Worm (Caenorhabditis elegans): ENCODE measurements around the gene abts-4.
A peak's percentile ranks its signal among the peaks of the same experiment; 100 is the strongest.

The abts-4 gene

ce11 chrX:6807137-6807861 is 45.8 kb upstream of the abts-4 start:
- no peak for TF ChIP-seq F16B12.6 (tag; optimal IDR thresholded peaks at IDR 0.05)
- peak; percentile 70 for TF ChIP-seq nhr-20 (tag; optimal IDR thresholded peaks at IDR 0.05)
- peak; percentile 34 for TF ChIP-seq lin-14 (GFP tag; optimal IDR thresholded peaks at IDR 0.05)
- TF ChIP-seq nhr-85 (tag), result peak; percentile 40
- peak; percentile 23 for TF ChIP-seq irx-1 (tag; optimal IDR thresholded peaks at IDR 0.05)
- TF ChIP-seq nhr-90 (tag; optimal IDR thresholded peaks at IDR 0.05; ENCODE audit: poor library complexity), result peak; percentile 29
- no peak for TF ChIP-seq tlp-1 (tag; optimal IDR thresholded peaks at IDR 0.05)
- no peak for TF ChIP-seq aly-2 (tag; optimal IDR thresholded peaks at IDR 0.05)
- peak; percentile 77 for TF ChIP-seq unc-130 (tag; optimal IDR thresholded peaks at IDR 0.05)
- TF ChIP-seq lsy-2 (tag; optimal IDR thresholded peaks at IDR 0.05), result peak; percentile 9 to 20
- TF ChIP-seq lin-35 (GFP tag; optimal IDR thresholded peaks at IDR 0.05), result peak in 1 of 2 experiments; percentile 64
- TF ChIP-seq hlh-17 (GFP tag; optimal IDR thresholded peaks at IDR 0.05; ENCODE audit: borderline replicate concordance), result no peak
- TF ChIP-seq elt-3 (tag; optimal IDR thresholded peaks at IDR 0.05), result peak in 2 of 6 experiments; percentile 10 to 39
- no peak for TF ChIP-seq sup-37 (GFP tag; optimal IDR thresholded peaks at IDR 0.05)
- TF ChIP-seq fos-1 (tag; optimal IDR thresholded peaks at IDR 0.05), result no peak
- TF ChIP-seq mep-1 (tag; optimal IDR thresholded peaks at IDR 0.05), result peak; percentile 25
- no peak for TF ChIP-seq egl-27 (tag; optimal IDR thresholded peaks at IDR 0.05)
- TF ChIP-seq efl-1 (optimal IDR thresholded peaks at IDR 0.05), result no peak
- TF ChIP-seq efl-1 (GFP tag; optimal IDR thresholded peaks at IDR 0.05 in 1 of 2), result peak; percentile 6 to 31
- no peak for TF ChIP-seq nhr-11 (tag; optimal IDR thresholded peaks at IDR 0.05)
- TF ChIP-seq fkh-4 (tag; optimal IDR thresholded peaks at IDR 0.05; ENCODE audit: borderline replicate concordance), result no peak
- no peak for TF ChIP-seq unc-86 (tag; optimal IDR thresholded peaks at IDR 0.05)
- TF ChIP-seq blmp-1 (tag; optimal IDR thresholded peaks at IDR 0.05), result peak; percentile 6
- peak; percentile 52 for TF ChIP-seq elt-2 (tag; optimal IDR thresholded peaks at IDR 0.05)
- TF ChIP-seq ets-5 (GFP tag; IDR thresholded peaks at IDR 0.05), result no peak
- no peak for TF ChIP-seq aha-1 (tag; optimal IDR thresholded peaks at IDR 0.05)
- TF ChIP-seq ztf-11 (tag; optimal IDR thresholded peaks at IDR 0.05), result no peak
- TF ChIP-seq egl-13 (tag; optimal IDR thresholded peaks at IDR 0.05), result no peak
- TF ChIP-seq snpc-4 (tag; optimal IDR thresholded peaks at IDR 0.05), result no peak
- TF ChIP-seq ama-1 (optimal IDR thresholded peaks at IDR 0.05), result no peak
- no peak for TF ChIP-seq ceh-63 (GFP tag; optimal IDR thresholded peaks at IDR 0.05)
- no peak for TF ChIP-seq snu-23 (GFP tag; optimal IDR thresholded peaks at IDR 0.05)
- TF ChIP-seq dpl-1 (GFP tag; optimal IDR thresholded peaks at IDR 0.05), result peak in 1 of 3 experiments; percentile 24
- no peak for TF ChIP-seq ceh-90 (tag; optimal IDR thresholded peaks at IDR 0.05)
- peak; percentile 44 for TF ChIP-seq nhr-71 (tag; optimal IDR thresholded peaks at IDR 0.05)
- peak; percentile 6 for TF ChIP-seq C16A3.4 (tag; optimal IDR thresholded peaks at IDR 0.05)
- TF ChIP-seq hlh-4 (tag; optimal IDR thresholded peaks at IDR 0.05), result no peak
- TF ChIP-seq rnt-1 (tag; optimal IDR thresholded peaks at IDR 0.05), result peak; percentile 18

ce11 chrX:6806463-6806862 is 44.9 kb upstream of the abts-4 start, which contains the start of gene atg-2:
Gene atg-2, plus strand, starts transcription at chrX:6806763.
- no peak for TF ChIP-seq fos-1 (tag; optimal IDR thresholded peaks at IDR 0.05)
- no peak for TF ChIP-seq fkh-10 (GFP tag; optimal IDR thresholded peaks at IDR 0.05)
- no peak for TF ChIP-seq efl-1 (optimal IDR thresholded peaks at IDR 0.05)
- peak in 1 of 2 experiments; percentile 77 for TF ChIP-seq efl-1 (GFP tag; optimal IDR thresholded peaks at IDR 0.05 in 1 of 2)

- TF ChIP-seq dpl-1 (GFP tag; optimal IDR thresholded peaks at IDR 0.05) (no peak), ceh-63 (GFP tag; optimal IDR thresholded peaks at IDR 0.05) (no peak), dsc-1 (tag; optimal IDR thresholded peaks at IDR 0.05) (peak; percentile 73), nhr-84 (tag; optimal IDR thresholded peaks at IDR 0.05) (no peak), nhr-90 (tag; optimal IDR thresholded peaks at IDR 0.05; ENCODE audit: poor library complexity) (no peak), nhr-47 (tag; optimal IDR thresholded peaks at IDR 0.05) (peak; percentile 7), lin-13 (GFP tag; optimal IDR thresholded peaks at IDR 0.05) (no peak), nhr-28 (tag; optimal IDR thresholded peaks at IDR 0.05) (no peak), lin-35 (GFP tag; optimal IDR thresholded peaks at IDR 0.05) (no peak)
These were observed 43.9 kb upstream of the abts-4 start for ce11 chrX:6805427-6805826.
